Fruit fly (Drosophila melanogaster) whole organism, embryonic: ENCODE measurements around the gene Tom40.
A peak's percentile ranks its signal among the peaks of the same experiment; 100 is the strongest.

Experiments used
- CG10209 ChIP-seq: fragments of 200-800 bp; sonication (Bioruptor generic); optimal IDR thresholded peaks from 3 replicates; lab custom pipeline; 2017; ENCODE audit warnings: missing biosample characterization, mild to moderate bottlenecking, missing genetic modification characterization, missing genetic modification reagents
- CG10267 ChIP-seq: fragments of 200-800 bp; sonication (Bioruptor generic); optimal IDR thresholded peaks from 2 replicates; lab custom pipeline; 2018; ENCODE audit warnings: missing biosample characterization, mild to moderate bottlenecking, missing genetic modification characterization, moderate library complexity
- CG11247 ChIP-seq: fragments of 200-800 bp; sonication (Bioruptor generic); IDR thresholded peaks from 2 replicates; pipeline ENCODE4 v1.3.6; 2022; ENCODE audit warnings: missing biosample characterization, missing genetic modification characterization
- CG12219 ChIP-seq: fragments of 200-800 bp; sonication (Bioruptor generic); optimal IDR thresholded peaks from 3 replicates; lab custom pipeline; 2018; ENCODE audit warnings: missing biosample characterization, mild to moderate bottlenecking, missing genetic modification characterization
- CG13775 ChIP-seq: fragments of 200-800 bp; sonication (Bioruptor generic); optimal IDR thresholded peaks from 3 replicates; lab custom pipeline; 2017; ENCODE audit warnings: missing biosample characterization, mild to moderate bottlenecking, missing genetic modification characterization
- CG15696 ChIP-seq: fragments of 200-800 bp; sonication (Bioruptor generic); optimal IDR thresholded peaks from 2 replicates; lab custom pipeline; 2019; ENCODE audit warnings: missing biosample characterization, mild to moderate bottlenecking, missing genetic modification characterization, moderate library complexity
- CG1603 ChIP-seq: fragments of 200-800 bp; sonication (Bioruptor generic); optimal IDR thresholded peaks from 2 replicates; lab custom pipeline; 2019; ENCODE audit warnings: missing biosample characterization, mild to moderate bottlenecking, missing genetic modification characterization, moderate library complexity
- CG1647 ChIP-seq: fragments of 200-800 bp; sonication (Bioruptor generic); optimal IDR thresholded peaks from 3 replicates; lab custom pipeline; 2016; ENCODE audit warnings: missing biosample characterization, missing genetic modification characterization
- CG16779 ChIP-seq: fragments of 200-800 bp; sonication (Bioruptor generic); IDR thresholded peaks from 2 replicates; pipeline ENCODE4 v1.3.6; 2022; ENCODE audit warnings: missing biosample characterization, missing genetic modification characterization
- CG2678 ChIP-seq: fragments of 200-800 bp; sonication (Bioruptor generic); optimal IDR thresholded peaks from 3 replicates; lab custom pipeline; 2019; ENCODE audit warnings: missing biosample characterization, mild to moderate bottlenecking, missing genetic modification characterization, moderate library complexity
- CG2875 ChIP-seq: fragments of 200-800 bp; sonication (Bioruptor generic); optimal IDR thresholded peaks from 2 replicates; lab custom pipeline; 2017; ENCODE audit warnings: missing biosample characterization, mild to moderate bottlenecking, missing genetic modification characterization, missing genetic modification reagents
- CG33213 ChIP-seq: fragments of 200-800 bp; sonication (Bioruptor generic); optimal IDR thresholded peaks from 3 replicates; lab custom pipeline; 2016; ENCODE audit warnings: missing biosample characterization, missing genetic modification characterization
- CG34376 ChIP-seq: fragments of 200-800 bp; sonication (Bioruptor generic); optimal IDR thresholded peaks from 2 replicates; lab custom pipeline; 2018; ENCODE audit warnings: missing biosample characterization, mild to moderate bottlenecking, missing genetic modification characterization
- CG3726 ChIP-seq: fragments of 200-800 bp; sonication (Bioruptor generic); IDR thresholded peaks from 3 replicates; pipeline ENCODE4, ENCODE4 v1.3.6; 2022; ENCODE audit warnings: missing biosample characterization, missing genetic modification characterization
- CG6272 ChIP-seq: fragments of 200-800 bp; sonication (Bioruptor generic); IDR thresholded peaks from 2 replicates; pipeline ENCODE4 v1.3.6; 2022; ENCODE audit warnings: missing biosample characterization, missing genetic modification characterization
- CG6765 ChIP-seq: fragments of 200-800 bp; sonication (Bioruptor generic); optimal IDR thresholded peaks from 3 replicates; lab custom pipeline; 2017; ENCODE audit warnings: missing biosample characterization, mild to moderate bottlenecking, missing genetic modification characterization
- CG7786 ChIP-seq: fragments of 200-800 bp; sonication (Bioruptor generic); optimal IDR thresholded peaks from 2 replicates; lab custom pipeline; 2016; ENCODE audit warnings: missing biosample characterization, missing genetic modification characterization
- CG7839 ChIP-seq: fragments of 200-800 bp; sonication (Bioruptor generic); optimal IDR thresholded peaks from 3 replicates; lab custom pipeline; 2018; ENCODE audit warnings: missing biosample characterization, mild to moderate bottlenecking, missing genetic modification characterization, moderate library complexity
- Drgx ChIP-seq: fragments of 200-800 bp; sonication (Bioruptor generic); IDR thresholded peaks from 2 replicates; pipeline ENCODE4 v1.3.6; 2022; ENCODE audit warnings: missing biosample characterization, missing genetic modification characterization
- E2f2 ChIP-seq: fragments of 200-800 bp; sonication (Bioruptor generic); IDR thresholded peaks from 2 replicates; pipeline ENCODE4 v1.3.6; 2022; ENCODE audit warnings: missing biosample characterization, missing genetic modification characterization
- ERR ChIP-seq: fragments of 200-800 bp; sonication (Bioruptor generic); optimal IDR thresholded peaks from 2 replicates; lab custom pipeline; 2016; ENCODE audit warnings: missing biosample characterization, missing genetic modification characterization
- Gsc ChIP-seq: fragments of 200-800 bp; sonication (Bioruptor generic); IDR thresholded peaks from 2 replicates; pipeline ENCODE4 v1.3.6; 2022; ENCODE audit warnings: missing biosample characterization, missing genetic modification characterization
- HLHmδ ChIP-seq: fragments of 200-800 bp; sonication (Bioruptor generic); optimal IDR thresholded peaks from 2 replicates; lab custom pipeline; 2018; ENCODE audit warnings: missing biosample characterization, mild to moderate bottlenecking, missing genetic modification characterization, moderate library complexity
- Hsf ChIP-seq: fragments of 200-800 bp; sonication (Bioruptor generic); optimal IDR thresholded peaks from 3 replicates; lab custom pipeline; 2016; ENCODE audit warnings: missing biosample characterization, missing genetic modification characterization
- MESR4 ChIP-seq: fragments of 200-800 bp; sonication (Bioruptor generic); optimal IDR thresholded peaks from 2 replicates; lab custom pipeline; 2018; ENCODE audit warnings: missing biosample characterization, mild to moderate bottlenecking, missing genetic modification characterization, moderate library complexity
- NK7.1 ChIP-seq: fragments of 200-800 bp; sonication (Bioruptor generic); optimal IDR thresholded peaks from 3 replicates; lab custom pipeline; 2016; ENCODE audit warnings: missing biosample characterization, missing genetic modification characterization
- Nf-YC ChIP-seq: fragments of 200-800 bp; optimal IDR thresholded peaks from 3 replicates; lab custom pipeline; 2019; ENCODE audit warnings: missing biosample characterization, mild to moderate bottlenecking, missing genetic modification characterization, moderate library complexity
- Ptx1 ChIP-seq: fragments of 200-800 bp; sonication (Bioruptor generic); IDR thresholded peaks from 2 replicates; pipeline ENCODE4 v1.3.6; 2022; ENCODE audit warnings: missing biosample characterization, missing genetic modification characterization
- Stat92E ChIP-seq, 3 experiments: fragments of >200 bp in 2 of 3; fragments of 200-800 bp in 1 of 3; sonication (Bioruptor generic) in 1 of 3; optimal IDR thresholded peaks; 2 replicates each; lab custom pipeline; 2017 to 2019; ENCODE audit warnings: missing biosample characterization in 3 of 3, missing genetic modification characterization in 3 of 3, mild to moderate bottlenecking in 1 of 3, moderate library complexity in 1 of 3
- Usf ChIP-seq: fragments of 200-800 bp; sonication (Bioruptor generic); optimal IDR thresholded peaks from 2 replicates; lab custom pipeline; 2017; ENCODE audit warnings: missing genotype, missing biosample characterization, missing genetic modification characterization
- aop ChIP-seq: fragments of 200-800 bp; sonication (Bioruptor generic); IDR thresholded peaks from 2 replicates; pipeline ENCODE4 v1.3.6; 2022; ENCODE audit warnings: missing biosample characterization, missing genetic modification characterization
- ase ChIP-seq: fragments of 200-800 bp; sonication (Bioruptor generic); IDR thresholded peaks from 3 replicates; pipeline ENCODE4 v1.3.6; 2022; ENCODE audit warnings: missing biosample characterization, missing genetic modification characterization
- ci ChIP-seq: fragments of 200-800 bp; sonication (Bioruptor generic); IDR thresholded peaks from 3 replicates; pipeline ENCODE4 v1.3.6; 2022; ENCODE audit warnings: missing biosample characterization, missing genetic modification characterization
- corto ChIP-seq: fragments of 200-800 bp; sonication (Bioruptor generic); optimal IDR thresholded peaks from 2 replicates; lab custom pipeline; 2016; ENCODE audit warnings: missing biosample characterization, mild to moderate bottlenecking, missing genetic modification characterization, moderate library complexity
- danr ChIP-seq: fragments of 200-800 bp; sonication (Bioruptor generic); IDR thresholded peaks from 2 replicates; pipeline ENCODE4 v1.3.6; 2022; ENCODE audit warnings: missing biosample characterization, missing genetic modification characterization
- dpn ChIP-seq, 2 experiments: fragments of 200-800 bp; sonication (Bioruptor generic); optimal IDR thresholded peaks; 3 replicates each; lab custom pipeline; 2016; ENCODE audit warnings: missing biosample characterization in 2 of 2, missing genetic modification characterization in 2 of 2
- dysf ChIP-seq: fragments of 200-800 bp; sonication (Bioruptor generic); IDR thresholded peaks from 3 replicates; pipeline ENCODE4 v1.3.6; 2022; ENCODE audit warnings: missing biosample characterization, missing genetic modification characterization
- gce ChIP-seq: fragments of 200-800 bp; sonication (Bioruptor generic); IDR thresholded peaks from 3 replicates; pipeline ENCODE4 v1.3.6; 2022; ENCODE audit warnings: missing biosample characterization, missing genetic modification characterization
- gem ChIP-seq: fragments of 200-800 bp; sonication (Bioruptor generic); optimal IDR thresholded peaks from 2 replicates; lab custom pipeline; 2019; ENCODE audit warnings: missing biosample characterization, mild to moderate bottlenecking, missing genetic modification characterization, moderate library complexity
- grn ChIP-seq: fragments of 200-800 bp; sonication (Bioruptor generic); optimal IDR thresholded peaks from 3 replicates; lab custom pipeline; 2017; ENCODE audit warnings: missing biosample characterization, missing genetic modification characterization
- her ChIP-seq: fragments of 200-800 bp; sonication (Bioruptor generic); optimal IDR thresholded peaks from 2 replicates; lab custom pipeline; 2016; ENCODE audit warnings: missing biosample characterization, missing genetic modification characterization
- kay ChIP-seq: fragments of 200-800 bp; sonication (Bioruptor generic); optimal IDR thresholded peaks from 2 replicates; lab custom pipeline; 2016; ENCODE audit warnings: missing biosample characterization, missing genetic modification characterization
- maf-S ChIP-seq: fragments of 200-800 bp; sonication (Bioruptor generic); optimal IDR thresholded peaks from 2 replicates; lab custom pipeline; 2016; ENCODE audit warnings: missing biosample characterization, missing genetic modification characterization
- mam ChIP-seq: fragments of 200-800 bp; sonication (Bioruptor generic); optimal IDR thresholded peaks from 3 replicates; lab custom pipeline; 2016; ENCODE audit warnings: missing biosample characterization, missing genetic modification characterization
- odd ChIP-seq: fragments of 200-800 bp; sonication (Bioruptor generic); optimal IDR thresholded peaks from 2 replicates; lab custom pipeline; 2017; ENCODE audit warnings: missing biosample characterization, mild to moderate bottlenecking, missing genetic modification characterization
- schlank ChIP-seq: fragments of 200-800 bp; sonication (Bioruptor generic); optimal IDR thresholded peaks from 2 replicates; lab custom pipeline; 2018; ENCODE audit warnings: missing biosample characterization, mild to moderate bottlenecking, missing genetic modification characterization
- scrt ChIP-seq: fragments of 200-800 bp; sonication (Bioruptor generic); optimal IDR thresholded peaks from 2 replicates; lab custom pipeline; 2018; ENCODE audit warnings: missing biosample characterization, mild to moderate bottlenecking, missing genetic modification characterization, moderate library complexity
- sob ChIP-seq: fragments of 200-800 bp; sonication (Bioruptor generic); IDR thresholded peaks from 2 replicates; pipeline ENCODE4 v1.3.6; 2022; ENCODE audit warnings: missing biosample characterization, missing genetic modification characterization
- wor ChIP-seq: fragments of 200-800 bp; sonication (Bioruptor generic); IDR thresholded peaks from 2 replicates; pipeline ENCODE4 v1.3.6; 2022; ENCODE audit warnings: missing biosample characterization, missing genetic modification characterization

Gene Tom40

DNA sequence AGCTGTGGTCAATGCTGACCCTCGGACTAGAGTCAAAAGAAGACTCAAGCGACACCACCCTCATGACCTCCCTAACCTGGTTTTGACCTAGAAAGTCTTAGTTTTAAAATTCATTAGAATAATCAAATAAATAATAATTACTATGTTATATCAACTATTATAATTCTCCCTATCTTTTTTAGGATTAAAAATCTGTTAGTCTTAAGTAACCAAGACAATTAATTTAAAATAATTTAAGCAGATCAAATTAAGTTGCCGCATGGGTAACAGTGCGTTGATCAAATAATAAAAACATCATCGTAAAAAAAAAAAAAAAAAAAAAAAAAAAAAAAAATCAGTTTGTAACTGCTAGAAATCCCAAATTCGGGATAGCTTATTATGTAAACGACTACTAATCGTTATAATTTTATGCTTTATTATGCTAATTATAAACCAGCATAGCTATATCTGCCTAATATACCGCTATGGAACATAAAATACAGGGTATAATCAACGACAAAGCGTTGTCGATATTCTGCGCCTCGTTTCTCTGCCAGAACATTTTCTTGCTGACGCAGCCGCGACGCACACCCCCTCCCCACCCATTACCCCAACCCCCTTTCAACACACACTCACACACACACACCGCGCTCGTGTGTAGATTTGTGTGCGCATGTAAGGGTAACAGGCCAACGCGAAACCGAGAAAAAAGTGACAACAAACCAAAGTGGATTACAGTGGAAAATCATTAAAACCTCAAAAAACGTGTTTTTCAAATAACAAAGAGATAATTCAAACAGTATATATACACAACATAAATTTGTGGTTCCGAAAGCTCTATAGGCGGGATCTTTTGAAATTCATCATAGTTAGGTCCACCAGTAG lies 33.5 kb upstream of the Tom40 start (continued):
- TF ChIP-seq odd (GFP tag; lab: Kevin White, UChicago) (peak; percentile 47), schlank (tag; lab: Kevin White, UChicago) (peak; percentile 71), Usf (peak; percentile 68), Stat92E (GFP tag; optimal IDR thresholded peaks at IDR 0.05; lab: Kevin White, UChicago) (peak in 1 of 3 experiments; percentile 42), kay (GFP tag; lab: Kevin White, UChicago) (peak; percentile 86), CG6272 (GFP tag; lab: Robert Waterston, UW) (peak; percentile 24; the same call in 1 of the 2 replicates), CG6765 (GFP tag; lab: Kevin White, UChicago) (peak; percentile 39), CG2678 (tag; lab: Kevin White, UChicago) (peak; percentile 91), scrt (GFP tag; lab: Kevin White, UChicago) (peak; percentile 62), MESR4 (peak; percentile 9), CG34376 (GFP tag; lab: Kevin White, UChicago) (peak; percentile 84), CG7839 (tag; lab: Kevin White, UChicago) (peak; percentile 96), her (GFP tag; lab: Kevin White, UChicago) (peak; percentile 66), wor (GFP tag; lab: Robert Waterston, UW) (peak; percentile 14; the same call in 1 of the 2 replicates), CG10209 (GFP tag; lab: Kevin White, UChicago) (peak; percentile 29), CG7786 (GFP tag; lab: Kevin White, UChicago) (peak; percentile 63), CG11247 (GFP tag; lab: Robert Waterston, UW) (peak; percentile 60), CG1603 (tag; lab: Kevin White, UChicago) (peak; percentile 70), CG12219 (GFP tag; lab: Kevin White, UChicago) (peak; percentile 79), dysf (GFP tag; lab: Robert Waterston, UW) (peak; percentile 76), CG33213 (GFP tag; lab: Kevin White, UChicago) (peak; percentile 42), grn (GFP tag; lab: Kevin White, UChicago) (peak; percentile 64), CG16779 (GFP tag; lab: Robert Waterston, UW) (peak; percentile 61), corto (GFP tag; lab: Kevin White, UChicago) (peak; percentile 96), ci (GFP tag; lab: Robert Waterston, UW) (peak; percentile 87), CG3726 (GFP tag; lab: Robert Waterston, UW) (peak; percentile 51; the same call in 1 of the 3 replicates), gce (GFP tag; lab: Robert Waterston, UW) (peak; percentile 63), mam (peak; percentile 97), NK7.1 (GFP tag; lab: Kevin White, UChicago) (peak; percentile 82), CG10267 (tag; lab: Kevin White, UChicago) (peak; percentile 7), Hsf (GFP tag; lab: Kevin White, UChicago) (peak; percentile 13), danr (GFP tag; lab: Robert Waterston, UW) (peak; percentile 57), CG2875 (peak; percentile 25), gem (peak; percentile 47), Gsc (GFP tag; lab: Robert Waterston, UW) (peak; percentile 55), aop (GFP tag; lab: Robert Waterston, UW) (0 out of 2 replicates have a peak, but pooled peaks have one; percentile 10), maf-S (GFP tag; lab: Kevin White, UChicago) (peak; percentile 22), ERR (GFP tag; lab: Kevin White, UChicago) (peak; percentile 93), E2f2 (peak; percentile 45; the same call in 1 of the 2 replicates), CG15696 (peak; percentile 51), Ptx1 (GFP tag; lab: Robert Waterston, UW) (peak; percentile 75), CG13775 (GFP tag; lab: Kevin White, UChicago) (peak; percentile 31), sob (GFP tag; lab: Robert Waterston, UW) (peak; percentile 63), Drgx (GFP tag; lab: Robert Waterston, UW) (peak; percentile 79), CG1647 (GFP tag; lab: Kevin White, UChicago) (peak; percentile 46), ase (GFP tag; lab: Robert Waterston, UW) (peak; percentile 62), dpn (GFP tag; optimal IDR thresholded peaks at IDR 0.05; lab: Kevin White, UChicago) (peak; percentile 36 to 97), HLHmδ (GFP tag; lab: Kevin White, UChicago) (peak; percentile 7), Nf-YC (tag; lab: Kevin White, UChicago) (peak; percentile 51)
